Fruit fly (Drosophila melanogaster) whole organism, embryonic: ENCODE results near the gene dmrt11E.

Experiments used
- ATbp ChIP-seq: fragments of 200-800 bp; sonication (Bioruptor generic); optimal IDR thresholded peaks from 2 replicates; lab custom pipeline; 2017; ENCODE audit warnings: missing biosample characterization, mild to moderate bottlenecking, missing genetic modification characterization, missing genetic modification reagents
- CG11456 ChIP-seq: fragments of 200-800 bp; sonication (Bioruptor generic); IDR thresholded peaks from 3 replicates; pipeline ENCODE4 v1.3.6; 2022; ENCODE audit warnings: missing biosample characterization, missing genetic modification characterization
- CG11696 ChIP-seq: fragments of 200-800 bp; sonication (Bioruptor generic); IDR thresholded peaks from 2 replicates; pipeline ENCODE4 v1.3.6; 2022; ENCODE audit warnings: missing biosample characterization, missing genetic modification characterization
- CG12769 ChIP-seq: fragments of 200-800 bp; sonication (Bioruptor generic); optimal IDR thresholded peaks from 2 replicates; lab custom pipeline; 2019; ENCODE audit warnings: missing biosample characterization, mild to moderate bottlenecking, missing genetic modification characterization, moderate library complexity
- CG16779 ChIP-seq: fragments of 200-800 bp; sonication (Bioruptor generic); IDR thresholded peaks from 2 replicates; pipeline ENCODE4 v1.3.6; 2022; ENCODE audit warnings: missing biosample characterization, missing genetic modification characterization
- CG17186 ChIP-seq: fragments of 200-800 bp; sonication (Bioruptor generic); optimal IDR thresholded peaks from 3 replicates; lab custom pipeline; 2017; ENCODE audit warnings: missing biosample characterization, missing genetic modification reagents, missing genetic modification characterization
- CG17385 ChIP-seq: fragments of 200-800 bp; sonication (Bioruptor generic); optimal IDR thresholded peaks from 3 replicates; lab custom pipeline; 2018; ENCODE audit warnings: missing biosample characterization, mild to moderate bottlenecking, missing genetic modification characterization
- CG18262 ChIP-seq: fragments of 200-800 bp; optimal IDR thresholded peaks from 3 replicates; lab custom pipeline; 2019; ENCODE audit warnings: missing biosample characterization, mild to moderate bottlenecking, missing genetic modification characterization, moderate library complexity
- CG18764 ChIP-seq: fragments of 200-800 bp; sonication (Bioruptor generic); optimal IDR thresholded peaks from 3 replicates; lab custom pipeline; 2016; ENCODE audit warnings: missing biosample characterization, missing genetic modification characterization
- CG2116 ChIP-seq: fragments of 200-800 bp; sonication (Bioruptor generic); optimal IDR thresholded peaks from 3 replicates; lab custom pipeline; 2018; ENCODE audit warnings: missing biosample characterization, mild to moderate bottlenecking, missing genetic modification characterization
- CG2202 ChIP-seq: fragments of 200-800 bp; sonication (Bioruptor generic); optimal IDR thresholded peaks from 2 replicates; lab custom pipeline; 2018; ENCODE audit warnings: missing biosample characterization, mild to moderate bottlenecking, missing genetic modification characterization
- CG3726 ChIP-seq: fragments of 200-800 bp; sonication (Bioruptor generic); IDR thresholded peaks from 3 replicates; pipeline ENCODE4, ENCODE4 v1.3.6; 2022; ENCODE audit warnings: missing biosample characterization, missing genetic modification characterization
- CG3847 ChIP-seq: fragments of 200-800 bp; sonication (Bioruptor generic); IDR thresholded peaks from 2 replicates; pipeline ENCODE4 v1.3.6; 2022; ENCODE audit warnings: missing biosample characterization, missing genetic modification characterization
- CG5180 ChIP-seq: fragments of 200-800 bp; sonication (Bioruptor generic); optimal IDR thresholded peaks from 3 replicates; lab custom pipeline; 2017; ENCODE audit warnings: missing biosample characterization, missing genetic modification characterization, mild to moderate bottlenecking, moderate library complexity, missing genetic modification reagents
- CG6175 ChIP-seq: fragments of 200-800 bp; sonication (Bioruptor generic); IDR thresholded peaks from 3 replicates; pipeline ENCODE4 v1.3.6; 2022; ENCODE audit warnings: missing biosample characterization, missing genetic modification characterization
- CG6854 ChIP-seq: fragments of 200-800 bp; sonication (Bioruptor generic); optimal IDR thresholded peaks from 3 replicates; lab custom pipeline; 2017; ENCODE audit warnings: missing biosample characterization, mild to moderate bottlenecking, missing genetic modification characterization
- CG7357 ChIP-seq: fragments of 200-800 bp; sonication (Bioruptor generic); IDR thresholded peaks from 3 replicates; pipeline ENCODE4 v1.3.6; 2022; ENCODE audit warnings: missing biosample characterization, missing genetic modification characterization
- CG7987 ChIP-seq: fragments of 200-800 bp; sonication (Bioruptor generic); optimal IDR thresholded peaks from 2 replicates; lab custom pipeline; 2018; ENCODE audit warnings: missing biosample characterization, mild to moderate bottlenecking, missing genetic modification characterization, moderate library complexity
- CG8290 ChIP-seq, 3 experiments: fragments of 200-800 bp; sonication (Bioruptor generic); optimal IDR thresholded peaks; 2 replicates each; lab custom pipeline; 2016 to 2019; ENCODE audit warnings: missing biosample characterization in 3 of 3, missing genetic modification characterization in 3 of 3, mild to moderate bottlenecking in 2 of 3, moderate library complexity in 1 of 3
- Dad ChIP-seq: fragments of 200-800 bp; sonication (Bioruptor generic); optimal IDR thresholded peaks from 3 replicates; lab custom pipeline; 2016; ENCODE audit warnings: missing biosample characterization, missing genetic modification characterization
- Dbx ChIP-seq: fragments of 200-800 bp; sonication (Bioruptor generic); IDR thresholded peaks from 3 replicates; pipeline ENCODE4 v1.3.6; 2022; ENCODE audit warnings: missing biosample characterization, missing genetic modification characterization
- Dip3 ChIP-seq: fragments of 200-800 bp; sonication (Bioruptor generic); optimal IDR thresholded peaks from 3 replicates; lab custom pipeline; 2016; ENCODE audit warnings: missing biosample characterization, missing genetic modification characterization
- Dref ChIP-seq: fragments of 200-800 bp; sonication (Bioruptor generic); IDR thresholded peaks from 2 replicates; pipeline ENCODE4 v1.3.6; 2022; ENCODE audit warnings: missing biosample characterization, missing genetic modification characterization
- Ets65A ChIP-seq: fragments of 200-800 bp; sonication (Bioruptor generic); peaks from one replicate; lab custom pipeline; 2016; ENCODE audit warnings: missing biosample characterization, missing genetic modification characterization
- HLH54F ChIP-seq: fragments of 200-800 bp; sonication (Bioruptor generic); optimal IDR thresholded peaks from 3 replicates; lab custom pipeline; 2016; ENCODE audit warnings: missing biosample characterization, missing genetic modification characterization
- Hmr ChIP-seq: fragments of 200-800 bp; sonication (Bioruptor generic); optimal IDR thresholded peaks from 3 replicates; lab custom pipeline; 2017; ENCODE audit warnings: mild to moderate bottlenecking, missing biosample characterization, missing genetic modification reagents, missing genetic modification characterization
- Hr51 ChIP-seq, 2 experiments: fragments of 200-800 bp; sonication (Bioruptor generic); optimal IDR thresholded peaks; 2 replicates in 1 of 2; 3 replicates in 1 of 2; lab custom pipeline; 2016 to 2018; ENCODE audit warnings: missing biosample characterization in 2 of 2, missing genetic modification characterization in 2 of 2, mild to moderate bottlenecking in 1 of 2, moderate library complexity in 1 of 2
- Lpt ChIP-seq: fragments of >200 bp; optimal IDR thresholded peaks from 2 replicates; lab custom pipeline; 2018; ENCODE audit warnings: missing biosample characterization, missing genetic modification characterization
- MTF-1 ChIP-seq: fragments of 200-800 bp; sonication (Bioruptor generic); optimal IDR thresholded peaks from 2 replicates; lab custom pipeline; 2018; ENCODE audit warnings: missing biosample characterization, mild to moderate bottlenecking, missing genetic modification characterization, borderline replicate concordance
- Rfx ChIP-seq: fragments of 200-800 bp; sonication (Bioruptor generic); IDR thresholded peaks from 2 replicates; pipeline ENCODE4 v1.3.6; 2022; ENCODE audit warnings: missing biosample characterization, missing genetic modification characterization
- Sry-β ChIP-seq: fragments of 200-800 bp; sonication (Bioruptor generic); optimal IDR thresholded peaks from 2 replicates; lab custom pipeline; 2018; ENCODE audit warnings: missing biosample characterization, mild to moderate bottlenecking, missing genetic modification characterization, moderate library complexity
- Ssrp ChIP-seq: fragments of 200-800 bp; sonication (Bioruptor generic); optimal IDR thresholded peaks from 2 replicates; lab custom pipeline; 2018; ENCODE audit warnings: missing biosample characterization, mild to moderate bottlenecking, missing genetic modification characterization, moderate library complexity
- Usf ChIP-seq: fragments of 200-800 bp; sonication (Bioruptor generic); optimal IDR thresholded peaks from 2 replicates; lab custom pipeline; 2017; ENCODE audit warnings: missing genotype, missing biosample characterization, missing genetic modification characterization
- crp ChIP-seq, 2 experiments: fragments of 200-800 bp; sonication (Bioruptor generic); optimal IDR thresholded peaks; 2 replicates in 1 of 2; 3 replicates in 1 of 2; lab custom pipeline; 2017; ENCODE audit warnings: missing biosample characterization in 2 of 2, missing genetic modification characterization in 2 of 2, mild to moderate bottlenecking in 1 of 2, moderate library complexity in 1 of 2
- fd102C ChIP-seq: fragments of 200-800 bp; sonication (Bioruptor generic); optimal IDR thresholded peaks from 2 replicates; lab custom pipeline; 2018; ENCODE audit warnings: missing biosample characterization, mild to moderate bottlenecking, missing genetic modification characterization, moderate library complexity
- h ChIP-seq: fragments of >200 bp; optimal IDR thresholded peaks from 2 replicates; lab custom pipeline; 2017
- lab ChIP-seq: fragments of 200-800 bp; sonication (Bioruptor generic); optimal IDR thresholded peaks from 3 replicates; lab custom pipeline; 2017; ENCODE audit warnings: missing biosample characterization, missing genetic modification characterization, mild to moderate bottlenecking, moderate library complexity, missing genetic modification reagents
- lov ChIP-seq, 2 experiments: fragments of 200-800 bp in 1 of 2; fragments of >200 bp in 1 of 2; sonication (Bioruptor generic) in 1 of 2; IDR thresholded peaks in 1 of 2; optimal IDR thresholded peaks in 1 of 2; 2 replicates in 1 of 2; 3 replicates in 1 of 2; pipeline versions ENCODE4 v1.3.6 to Lab custom; 2017 to 2022; ENCODE audit warnings: missing biosample characterization in 1 of 2, missing genetic modification characterization in 1 of 2
- maf-S ChIP-seq: fragments of 200-800 bp; sonication (Bioruptor generic); optimal IDR thresholded peaks from 2 replicates; lab custom pipeline; 2016; ENCODE audit warnings: missing biosample characterization, missing genetic modification characterization
- nmo ChIP-seq: fragments of 200-800 bp; sonication (Bioruptor generic); optimal IDR thresholded peaks from 2 replicates; lab custom pipeline; 2018; ENCODE audit warnings: missing biosample characterization, mild to moderate bottlenecking, missing genetic modification characterization, moderate library complexity
- nom ChIP-seq: fragments of 200-800 bp; sonication (Bioruptor generic); optimal IDR thresholded peaks from 2 replicates; lab custom pipeline; 2017; ENCODE audit warnings: missing biosample characterization, missing genetic modification characterization, mild to moderate bottlenecking, moderate library complexity, missing genetic modification reagents
- pros ChIP-seq: fragments of 200-800 bp; sonication (Bioruptor generic); optimal IDR thresholded peaks from 3 replicates; lab custom pipeline; 2019; ENCODE audit warnings: missing biosample characterization, mild to moderate bottlenecking, missing genetic modification characterization, moderate library complexity
- repo ChIP-seq: fragments of 200-800 bp; sonication (Bioruptor generic); optimal IDR thresholded peaks from 2 replicates; lab custom pipeline; 2016; ENCODE audit warnings: missing biosample characterization, missing genetic modification characterization
- salm ChIP-seq: fragments of 200-800 bp; sonication (Bioruptor generic); optimal IDR thresholded peaks from 2 replicates; lab custom pipeline; 2018; ENCODE audit warnings: missing biosample characterization, mild to moderate bottlenecking, missing genetic modification characterization
- sc ChIP-seq, 3 experiments: fragments of >200 bp in 2 of 3; fragments of 200-800 bp in 1 of 3; sonication (Bioruptor generic) in 1 of 3; optimal IDR thresholded peaks; 2 replicates in 2 of 3; 3 replicates in 1 of 3; lab custom pipeline; 2017; ENCODE audit warnings: mild to moderate bottlenecking in 1 of 3, missing biosample characterization in 1 of 3, missing genetic modification characterization in 1 of 3, missing genetic modification reagents in 1 of 3
- stc ChIP-seq: fragments of 200-800 bp; sonication (Bioruptor generic); IDR thresholded peaks from 2 replicates; pipeline ENCODE4 v1.3.6; 2022; ENCODE audit warnings: missing biosample characterization, missing genetic modification characterization
- trh ChIP-seq: fragments of 200-800 bp; sonication (Bioruptor generic); optimal IDR thresholded peaks from 2 replicates; lab custom pipeline; 2016; ENCODE audit warnings: missing biosample characterization, missing genetic modification characterization

The dmrt11E gene

dm6 chrX:13390465-13391173 is 22.6 kb downstream of the dmrt11E start (continued):
- TF ChIP-seq HLH54F (no peak), CG7357 (GFP tag; lab: Robert Waterston, UW) (0 out of 3 replicates have a peak, but pooled peaks have one; percentile 23), CG6854 (GFP tag; lab: Kevin White, UChicago) (peak; percentile 52), CG11696 (0 out of 2 replicates have a peak, but pooled peaks have one; percentile 45), nmo (GFP tag; lab: Kevin White, UChicago) (peak; percentile 43), Dref (GFP tag; lab: Robert Waterston, UW) (no peak), CG7987 (GFP tag; lab: Kevin White, UChicago) (no peak), Dip3 (no peak), nom (GFP tag; lab: Kevin White, UChicago) (peak; percentile 21), fd102C (GFP tag; lab: Kevin White, UChicago) (no peak), CG18262 (tag; lab: Kevin White, UChicago) (peak; percentile 48), ATbp (GFP tag; lab: Kevin White, UChicago) (no peak), Lpt (GFP tag; lab: Kevin White, UChicago) (no peak), CG11456 (GFP tag; lab: Robert Waterston, UW) (peak; percentile 55; the same call in 1 of the 3 replicates), maf-S (GFP tag; lab: Kevin White, UChicago) (no peak), CG18764 (no peak), Rfx (GFP tag; lab: Robert Waterston, UW) (peak; percentile 81), Hr51 (GFP tag; optimal IDR thresholded peaks at IDR 0.05; lab: Kevin White, UChicago) (peak in 1 of 2 experiments; percentile 73), CG6175 (GFP tag; lab: Robert Waterston, UW) (0 out of 3 replicates have a peak, but pooled peaks have one; percentile 14), stc (GFP tag; lab: Robert Waterston, UW) (peak; percentile 70), pros (no peak), CG16779 (GFP tag; lab: Robert Waterston, UW) (0 out of 2 replicates have a peak, but pooled peaks have one; percentile 3), CG5180 (GFP tag; lab: Kevin White, UChicago) (peak; percentile 8), CG17385 (GFP tag; lab: Kevin White, UChicago) (peak; percentile 61), CG3726 (no peak), Hmr (peak; percentile 85), h (no peak), CG17186 (GFP tag; lab: Kevin White, UChicago) (no peak), sc (optimal IDR thresholded peaks at IDR 0.05; lab: Kevin White, UChicago) (no peak), sc (GFP tag; optimal IDR thresholded peaks at IDR 0.05; lab: Kevin White, UChicago) (no peak), Dad (GFP tag; lab: Kevin White, UChicago) (no peak), crp (GFP tag; optimal IDR thresholded peaks at IDR 0.05; lab: Kevin White, UChicago) (no peak), trh (GFP tag; lab: Kevin White, UChicago) (no peak), lab (peak; percentile 85), CG3847 (GFP tag; lab: Robert Waterston, UW) (peak; percentile 66), Ssrp (tag; lab: Kevin White, UChicago) (peak; percentile 29), CG8290 (GFP tag; optimal IDR thresholded peaks at IDR 0.05; lab: Kevin White, UChicago) (no peak), CG8290 (tag; optimal IDR thresholded peaks at IDR 0.05; lab: Kevin White, UChicago) (no peak), MTF-1 (GFP tag; lab: Kevin White, UChicago) (no peak), lov (optimal IDR thresholded peaks at IDR 0.05; lab: Kevin White, UChicago) (no peak), lov (GFP tag; IDR thresholded peaks at IDR 0.05; lab: Robert Waterston, UW) (no peak), CG2202 (no peak), repo (GFP tag; lab: Kevin White, UChicago) (no peak), CG12769 (tag; lab: Kevin White, UChicago) (no peak), Ets65A (GFP tag; lab: Kevin White, UChicago) (no peak), Dbx (peak; percentile 76; the same call in 2 of the 3 replicates), CG2116 (GFP tag; lab: Kevin White, UChicago) (peak; percentile 2), Sry-β (GFP tag; lab: Kevin White, UChicago) (no peak), Usf (GFP tag; lab: Kevin White, UChicago) (peak; percentile 9), salm (tag; lab: Kevin White, UChicago) (no peak)
